Worm (Caenorhabditis elegans) whole organism, young adult: Measurements from ENCODE around the gene Y7A5A.8.

ENCODE experiments used
- die-1 ChIP-seq: sonication (generic microtip); optimal IDR thresholded peaks from 2 replicates; lab custom pipeline; 2016; ENCODE audit warnings: missing genotype, mild to moderate bottlenecking, missing genetic modification characterization, missing compliant biosample characterization
- nfya-1 ChIP-seq: sonication (generic microtip); optimal IDR thresholded peaks from 2 replicates; lab custom pipeline; 2017; ENCODE audit warnings: antibody characterized with exemption, missing compliant biosample characterization, missing genetic modification characterization, borderline replicate concordance; ENCODE audit not compliant: insufficient read depth
- unc-62 ChIP-seq: fragments of 150-350 bp; optimal IDR thresholded peaks from 2 replicates; lab custom pipeline; 2014; ENCODE audit warnings: missing biosample characterization, missing genetic modification reagents, missing genetic modification characterization
- ztf-28 ChIP-seq: fragments of 200-800 bp; sonication (Bioruptor generic); IDR thresholded peaks from 2 replicates; pipeline ENCODE4 v1.3.6; 2022; ENCODE audit warnings: missing genetic modification reagents, missing genetic modification characterization, missing compliant biosample characterization

DNA sequence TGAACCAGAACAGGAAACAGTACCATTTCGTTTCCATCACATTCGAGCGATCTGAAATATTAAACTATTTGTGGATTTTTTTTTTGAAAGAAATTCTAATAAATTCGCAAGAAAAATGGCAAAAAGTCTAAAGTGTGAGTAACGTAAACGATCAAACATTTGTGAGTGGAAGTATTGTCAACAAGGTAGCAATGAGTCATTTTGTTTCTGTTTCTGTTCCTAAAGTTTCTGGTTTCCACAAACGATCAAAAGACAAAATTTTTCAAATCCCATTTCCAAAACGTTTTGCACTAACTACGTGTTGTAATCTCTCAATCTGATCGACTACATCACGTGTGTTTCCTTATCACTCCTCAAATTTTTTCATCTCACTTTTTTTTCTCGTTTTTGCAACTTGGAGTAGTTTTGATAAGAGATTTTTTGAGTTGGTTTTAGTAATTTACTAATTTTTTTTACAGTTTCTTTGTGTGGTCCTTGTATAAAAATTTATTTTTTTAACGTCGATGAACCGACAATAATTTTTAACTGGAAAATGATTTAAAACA, 25.3 kb downstream of the Y7A5A.8 start, which contains the start of gene F59F4.3:
- TF ChIP-seq ztf-28 (no peak), unc-62 (GFP tag; lab: Kevin White, UChicago) (no peak), die-1 (tag; lab: Kevin White, UChicago) (no peak), nfya-1 (tag; lab: Kevin White, UChicago) (no peak)
